Worm (Caenorhabditis elegans) whole organism, late embryonic: ENCODE results near the gene F42C5.5.

Experiments
- mec-3 ChIP-seq: sonication (generic microtip); optimal IDR thresholded peaks from 2 replicates; lab custom pipeline; 2016; ENCODE audit warnings: borderline replicate concordance, missing genetic modification characterization, missing compliant biosample characterization
- rnt-1 ChIP-seq: sonication (generic microtip); optimal IDR thresholded peaks from 2 replicates; lab custom pipeline; 2016; ENCODE audit warnings: missing genetic modification characterization, missing compliant biosample characterization

ce11 chrIV:7287474-7287873 lies 6.5 kb downstream of the F42C5.5 start, which contains the start of gene F42C5.3:
- TF ChIP-seq mec-3 (no peak), rnt-1 (tag; lab: Kevin White, UChicago) (no peak)
